Fruit fly (Drosophila melanogaster) whole organism, embryonic: ENCODE data around the gene CG2841.

Source experiments
- Aef1 ChIP-seq: fragments of 200-800 bp; sonication (Bioruptor generic); IDR thresholded peaks from 3 replicates; pipeline ENCODE4 v1.3.6; 2022; ENCODE audit warnings: missing biosample characterization, missing genetic modification characterization
- Asciz ChIP-seq: fragments of 200-800 bp; sonication (Bioruptor generic); optimal IDR thresholded peaks from 2 replicates; lab custom pipeline; 2017; ENCODE audit warnings: missing biosample characterization, mild to moderate bottlenecking, missing genetic modification characterization, missing genetic modification reagents
- Atf3 ChIP-seq: fragments of 200-800 bp; sonication (Bioruptor generic); optimal IDR thresholded peaks from 3 replicates; lab custom pipeline; 2016; ENCODE audit warnings: missing biosample characterization, missing genetic modification characterization
- CG11398 ChIP-seq: fragments of 200-800 bp; sonication (Bioruptor generic); optimal IDR thresholded peaks from 2 replicates; lab custom pipeline; 2016; ENCODE audit warnings: missing biosample characterization, missing genetic modification characterization
- CG11723 ChIP-seq: fragments of 200-800 bp; sonication (Bioruptor generic); optimal IDR thresholded peaks from 2 replicates; lab custom pipeline; 2017; ENCODE audit warnings: missing biosample characterization, mild to moderate bottlenecking, missing genetic modification characterization
- CG14667 ChIP-seq: fragments of 200-800 bp; sonication (Bioruptor generic); IDR thresholded peaks from 2 replicates; pipeline ENCODE4 v1.3.6; 2022; ENCODE audit warnings: missing biosample characterization, missing genetic modification characterization
- CG14965 ChIP-seq: fragments of 200-800 bp; sonication (Bioruptor generic); optimal IDR thresholded peaks from 2 replicates; lab custom pipeline; 2016; ENCODE audit warnings: missing biosample characterization, missing genetic modification characterization, borderline replicate concordance
- CG15514 ChIP-seq: fragments of 200-800 bp; sonication (Bioruptor generic); optimal IDR thresholded peaks from 3 replicates; lab custom pipeline; 2017; ENCODE audit warnings: missing biosample characterization, missing genetic modification characterization, mild to moderate bottlenecking, moderate library complexity, missing genetic modification reagents
- CG15696 ChIP-seq: fragments of 200-800 bp; sonication (Bioruptor generic); optimal IDR thresholded peaks from 2 replicates; lab custom pipeline; 2019; ENCODE audit warnings: missing biosample characterization, mild to moderate bottlenecking, missing genetic modification characterization, moderate library complexity
- CG17568 ChIP-seq: fragments of 200-800 bp; sonication (Bioruptor generic); optimal IDR thresholded peaks from 2 replicates; lab custom pipeline; 2018; ENCODE audit warnings: missing biosample characterization, mild to moderate bottlenecking, missing genetic modification characterization, moderate library complexity
- CG17912 ChIP-seq: fragments of 200-800 bp; sonication (Bioruptor generic); optimal IDR thresholded peaks from 2 replicates; lab custom pipeline; 2018; ENCODE audit warnings: missing biosample characterization, mild to moderate bottlenecking, missing genetic modification characterization
- CG30403 ChIP-seq: fragments of 200-800 bp; sonication (Bioruptor generic); optimal IDR thresholded peaks from 3 replicates; lab custom pipeline; 2016; ENCODE audit warnings: missing biosample characterization, missing genetic modification characterization
- CG30431 ChIP-seq: fragments of 200-800 bp; sonication (Bioruptor generic); optimal IDR thresholded peaks from 2 replicates; lab custom pipeline; 2017; ENCODE audit warnings: missing biosample characterization, missing genetic modification characterization
- CG31365 ChIP-seq: fragments of 200-800 bp; sonication (Bioruptor generic); optimal IDR thresholded peaks from 2 replicates; lab custom pipeline; 2018; ENCODE audit warnings: missing biosample characterization, mild to moderate bottlenecking, missing genetic modification characterization
- CG32532 ChIP-seq: fragments of 200-800 bp; sonication (Bioruptor generic); IDR thresholded peaks from 2 replicates; pipeline ENCODE4 v1.3.6; 2022; ENCODE audit warnings: missing biosample characterization, missing genetic modification characterization
- CG3847 ChIP-seq: fragments of 200-800 bp; sonication (Bioruptor generic); IDR thresholded peaks from 2 replicates; pipeline ENCODE4 v1.3.6; 2022; ENCODE audit warnings: missing biosample characterization, missing genetic modification characterization
- CG4328 ChIP-seq: fragments of 200-800 bp; sonication (Bioruptor generic); optimal IDR thresholded peaks from 3 replicates; lab custom pipeline; 2017; ENCODE audit warnings: missing biosample characterization, missing genetic modification reagents, missing genetic modification characterization
- CG4707 ChIP-seq: fragments of 200-800 bp; sonication (Bioruptor generic); optimal IDR thresholded peaks from 2 replicates; lab custom pipeline; 2018; ENCODE audit warnings: missing biosample characterization, mild to moderate bottlenecking, missing genetic modification characterization, moderate library complexity
- CG6254 ChIP-seq: fragments of 200-800 bp; sonication (Bioruptor generic); optimal IDR thresholded peaks from 3 replicates; lab custom pipeline; 2017; ENCODE audit warnings: mild to moderate bottlenecking, missing biosample characterization, missing genetic modification reagents, missing genetic modification characterization
- CG6813 ChIP-seq: fragments of 200-800 bp; sonication (Bioruptor generic); optimal IDR thresholded peaks from 2 replicates; lab custom pipeline; 2017; ENCODE audit warnings: missing biosample characterization, missing genetic modification characterization, mild to moderate bottlenecking, moderate library complexity, missing genetic modification reagents
- CG7271 ChIP-seq: fragments of 200-800 bp; sonication (Bioruptor generic); optimal IDR thresholded peaks from 2 replicates; lab custom pipeline; 2018; ENCODE audit warnings: missing biosample characterization, mild to moderate bottlenecking, missing genetic modification characterization, moderate library complexity
- CG8478 ChIP-seq: fragments of >200 bp; optimal IDR thresholded peaks from 2 replicates; lab custom pipeline; 2018
- CG9609 ChIP-seq: fragments of 200-800 bp; sonication (Bioruptor generic); optimal IDR thresholded peaks from 3 replicates; lab custom pipeline; 2016; ENCODE audit warnings: missing biosample characterization, missing genetic modification characterization
- Mes4 ChIP-seq: fragments of 200-800 bp; sonication (Bioruptor generic); optimal IDR thresholded peaks from 2 replicates; lab custom pipeline; 2016; ENCODE audit warnings: missing biosample characterization, missing genetic modification characterization
- Sox102F ChIP-seq: fragments of 200-800 bp; sonication (Bioruptor generic); optimal IDR thresholded peaks from 2 replicates; lab custom pipeline; 2018; ENCODE audit warnings: missing biosample characterization, mild to moderate bottlenecking, missing genetic modification characterization, moderate library complexity
- Sry-δ ChIP-seq: fragments of 200-800 bp; sonication (Bioruptor generic); optimal IDR thresholded peaks from 2 replicates; lab custom pipeline; 2016; ENCODE audit warnings: missing biosample characterization, missing genetic modification characterization
- chinmo ChIP-seq: fragments of 200-800 bp; sonication (Bioruptor generic); IDR thresholded peaks from 4 replicates; pipeline ENCODE4 v1.3.6; 2022; ENCODE audit warnings: missing biosample characterization, missing genetic modification characterization; ENCODE audit not compliant: partially characterized antibody
- crc ChIP-seq: fragments of 200-800 bp; sonication (Bioruptor generic); optimal IDR thresholded peaks from 2 replicates; lab custom pipeline; 2016; ENCODE audit warnings: missing biosample characterization, missing genetic modification characterization
- dysf ChIP-seq: fragments of 200-800 bp; sonication (Bioruptor generic); IDR thresholded peaks from 3 replicates; pipeline ENCODE4 v1.3.6; 2022; ENCODE audit warnings: missing biosample characterization, missing genetic modification characterization
- gsb ChIP-seq: fragments of 200-800 bp; sonication (Bioruptor generic); IDR thresholded peaks from 2 replicates; pipeline ENCODE4 v1.3.6; 2022; ENCODE audit warnings: missing biosample characterization, missing genetic modification characterization
- gsb-n ChIP-seq: fragments of 200-800 bp; sonication (Bioruptor generic); optimal IDR thresholded peaks from 3 replicates; lab custom pipeline; 2018; ENCODE audit warnings: missing biosample characterization, mild to moderate bottlenecking, missing genetic modification characterization
- ham ChIP-seq: fragments of 200-800 bp; sonication (Bioruptor generic); IDR thresholded peaks from 2 replicates; pipeline ENCODE4 v1.3.6; 2022; ENCODE audit warnings: missing biosample characterization, missing genetic modification characterization
- jigr1 ChIP-seq: fragments of 200-800 bp; sonication (Bioruptor generic); IDR thresholded peaks from 3 replicates; pipeline ENCODE4 v1.3.6; 2022; ENCODE audit warnings: missing biosample characterization, missing genetic modification characterization
- ken ChIP-seq: fragments of 200-800 bp; sonication (Bioruptor generic); IDR thresholded peaks from 3 replicates; pipeline ENCODE4 v1.3.6; 2022; ENCODE audit warnings: missing biosample characterization, missing genetic modification characterization
- lmd ChIP-seq: fragments of 200-800 bp; sonication (Bioruptor generic); IDR thresholded peaks from 2 replicates; pipeline ENCODE4 v1.3.6; 2022; ENCODE audit warnings: missing biosample characterization, missing genetic modification characterization
- mld ChIP-seq: fragments of 200-800 bp; sonication (Bioruptor generic); IDR thresholded peaks from 3 replicates; pipeline ENCODE4 v1.3.6; 2022; ENCODE audit warnings: missing biosample characterization, missing genetic modification characterization; ENCODE audit not compliant: partially characterized antibody
- nom ChIP-seq: fragments of 200-800 bp; sonication (Bioruptor generic); optimal IDR thresholded peaks from 2 replicates; lab custom pipeline; 2017; ENCODE audit warnings: missing biosample characterization, missing genetic modification characterization, mild to moderate bottlenecking, moderate library complexity, missing genetic modification reagents
- oc ChIP-seq: fragments of 200-800 bp; sonication (Bioruptor generic); optimal IDR thresholded peaks from 2 replicates; lab custom pipeline; 2018; ENCODE audit warnings: missing biosample characterization, mild to moderate bottlenecking, missing genetic modification characterization, moderate library complexity
- org-1 ChIP-seq: fragments of 200-800 bp; sonication (Bioruptor generic); optimal IDR thresholded peaks from 2 replicates; lab custom pipeline; 2017; ENCODE audit warnings: missing biosample characterization, missing genetic modification characterization
- pan ChIP-seq, 4 experiments: fragments of >200 bp in 3 of 4; fragments of 200-800 bp in 1 of 4; sonication (Bioruptor generic) in 1 of 4; optimal IDR thresholded peaks in 3 of 4; IDR thresholded peaks in 1 of 4; 2 replicates each; pipeline versions ENCODE4 v1.3.6 to Lab custom; 2017 to 2022; ENCODE audit warnings: missing biosample characterization in 2 of 4, missing genetic modification characterization in 2 of 4, mixed read lengths in 1 of 4
- phol ChIP-seq: fragments of 200-800 bp; sonication (Bioruptor generic); optimal IDR thresholded peaks from 3 replicates; lab custom pipeline; 2018; ENCODE audit warnings: missing biosample characterization, mild to moderate bottlenecking, missing genetic modification characterization, moderate library complexity
- pum ChIP-seq: fragments of 200-800 bp; sonication (Bioruptor generic); optimal IDR thresholded peaks from 2 replicates; lab custom pipeline; 2016; ENCODE audit warnings: missing biosample characterization, missing genetic modification characterization
- ro ChIP-seq: fragments of 200-800 bp; sonication (Bioruptor generic); IDR thresholded peaks from 2 replicates; pipeline ENCODE4 v1.3.6; 2022; ENCODE audit warnings: missing biosample characterization, missing genetic modification characterization
- ssp ChIP-seq: fragments of 200-800 bp; sonication (Bioruptor generic); IDR thresholded peaks from 2 replicates; pipeline ENCODE4 v1.3.6; 2022; ENCODE audit warnings: missing biosample characterization, missing genetic modification characterization
- tup ChIP-seq: fragments of 200-800 bp; sonication (Bioruptor generic); optimal IDR thresholded peaks from 2 replicates; lab custom pipeline; 2016; ENCODE audit warnings: missing biosample characterization, mild to moderate bottlenecking, missing genetic modification characterization, moderate library complexity
- wek ChIP-seq: fragments of 200-800 bp; sonication (Bioruptor generic); optimal IDR thresholded peaks from 3 replicates; lab custom pipeline; 2018; ENCODE audit warnings: missing biosample characterization, mild to moderate bottlenecking, missing genetic modification characterization, moderate library complexity
- zen ChIP-seq: fragments of 200-800 bp; sonication (Bioruptor generic); optimal IDR thresholded peaks from 3 replicates; lab custom pipeline; 2018; ENCODE audit warnings: missing biosample characterization, mild to moderate bottlenecking, missing genetic modification characterization, moderate library complexity
- zfh1 ChIP-seq: fragments of 200-800 bp; sonication (Bioruptor generic); IDR thresholded peaks from 3 replicates; pipeline ENCODE4 v1.3.6; 2022; ENCODE audit warnings: missing biosample characterization, missing genetic modification characterization
- zfh2 ChIP-seq: fragments of 200-800 bp; sonication (Bioruptor generic); optimal IDR thresholded peaks from 2 replicates; lab custom pipeline; 2016; ENCODE audit warnings: missing biosample characterization, missing genetic modification characterization

CG2841 gene

dm6 chrX:2321900-2322555 is 44.1 kb downstream of the CG2841 start (continued):
- TF ChIP-seq zfh2 (GFP tag; lab: Kevin White, UChicago) (peak; percentile 39), CG6254 (GFP tag; lab: Kevin White, UChicago) (no peak), CG4328 (GFP tag; lab: Kevin White, UChicago) (no peak), Asciz (GFP tag; lab: Kevin White, UChicago) (no peak), pan (optimal IDR thresholded peaks at IDR 0.05; lab: Kevin White, UChicago) (no peak), pan (GFP tag; optimal IDR thresholded peaks at IDR 0.05 in 1 of 2, IDR thresholded peaks at IDR 0.05 in 1 of 2) (peak in 1 of 2 experiments; percentile 74), CG17568 (GFP tag; lab: Kevin White, UChicago) (no peak), CG17912 (GFP tag; lab: Kevin White, UChicago) (no peak), Sox102F (peak; percentile 48), CG30403 (GFP tag; lab: Kevin White, UChicago) (peak; percentile 49), phol (tag; lab: Kevin White, UChicago) (peak; percentile 23), CG11398 (GFP tag; lab: Kevin White, UChicago) (peak; percentile 17), crc (no peak), CG8478 (lab: Kevin White, UChicago) (no peak), CG11723 (GFP tag; lab: Kevin White, UChicago) (no peak), ken (GFP tag; lab: Robert Waterston, UW) (peak; percentile 75), tup (GFP tag; lab: Kevin White, UChicago) (no peak), ro (GFP tag; lab: Robert Waterston, UW) (no peak), lmd (GFP tag; lab: Robert Waterston, UW) (peak; percentile 67), Mes4 (GFP tag; lab: Kevin White, UChicago) (peak; percentile 33), oc (tag; lab: Kevin White, UChicago) (no peak), CG32532 (GFP tag; lab: Robert Waterston, UW) (peak; percentile 53), zfh1 (GFP tag; lab: Robert Waterston, UW) (peak; percentile 64; the same call in 2 of the 3 replicates), gsb-n (no peak), CG31365 (tag; lab: Kevin White, UChicago) (no peak), ham (no peak), CG6813 (GFP tag; lab: Kevin White, UChicago) (peak; percentile 23), gsb (GFP tag; lab: Robert Waterston, UW) (0 out of 2 replicates have a peak, but pooled peaks have one; percentile 25), org-1 (GFP tag; lab: Kevin White, UChicago) (peak; percentile 61), pum (GFP tag; lab: Kevin White, UChicago) (no peak), Atf3 (GFP tag; lab: Kevin White, UChicago) (peak; percentile 21), CG14965 (GFP tag; lab: Kevin White, UChicago) (no peak), wek (no peak), mld (GFP tag; lab: Robert Waterston, UW) (no peak), ssp (GFP tag; lab: Robert Waterston, UW) (peak; percentile 61), CG7271 (tag; lab: Kevin White, UChicago) (no peak), CG14667 (GFP tag; lab: Robert Waterston, UW) (peak; percentile 34; the same call in 1 of the 2 replicates), dysf (GFP tag; lab: Robert Waterston, UW) (peak; percentile 63), CG30431 (peak; percentile 2), jigr1 (GFP tag; lab: Robert Waterston, UW) (no peak), CG9609 (peak; percentile 60), CG15514 (GFP tag; lab: Kevin White, UChicago) (peak; percentile 50), CG4707 (GFP tag; lab: Kevin White, UChicago) (no peak), Sry-δ (GFP tag; lab: Kevin White, UChicago) (peak; percentile 11), Aef1 (GFP tag; lab: Robert Waterston, UW) (peak; percentile 49; the same call in 2 of the 3 replicates), CG3847 (GFP tag; lab: Robert Waterston, UW) (peak; percentile 49; the same call in 1 of the 2 replicates), CG15696 (tag; lab: Kevin White, UChicago) (no peak), zen (tag; lab: Kevin White, UChicago) (no peak), chinmo (GFP tag; lab: Robert Waterston, UW) (no peak), nom (GFP tag; lab: Kevin White, UChicago) (peak; percentile 63)
